Worm (Caenorhabditis elegans): ENCODE results near the gene hcf-1.

hcf-1 gene

ce11 chrIV:7774206-7774605 lies at the start of gene hcf-1, which contains the start of gene swd-2.2:
Gene hcf-1 (minus strand): TSS chrIV:7774275.
Gene swd-2.2 (plus strand): TSS chrIV:7774411.
- TF ChIP-seq C16A3.4 (tag; optimal IDR thresholded peaks at IDR 0.05) = peak; percentile 61
- peak; percentile 63 for TF ChIP-seq blmp-1 (tag; optimal IDR thresholded peaks at IDR 0.05)
- TF ChIP-seq dpl-1 (GFP tag; optimal IDR thresholded peaks at IDR 0.05) = peak; percentile 41 to 77 (median 61)
- no peak for TF ChIP-seq vab-15 (tag; optimal IDR thresholded peaks at IDR 0.05)
- TF ChIP-seq aha-1 (tag; optimal IDR thresholded peaks at IDR 0.05) = no peak
- TF ChIP-seq mep-1 (tag; optimal IDR thresholded peaks at IDR 0.05) = peak; percentile 48
- TF ChIP-seq F16B12.6 (tag; optimal IDR thresholded peaks at IDR 0.05) = peak; percentile 21
- TF ChIP-seq nhr-47 (tag; optimal IDR thresholded peaks at IDR 0.05) = peak; percentile 14
- no peak for TF ChIP-seq nhr-28 (tag; optimal IDR thresholded peaks at IDR 0.05)
- TF ChIP-seq ztf-11 (tag; optimal IDR thresholded peaks at IDR 0.05) = no peak
- no peak for TF ChIP-seq nhr-19 (GFP tag; conservative IDR thresholded peaks at IDR 0.05)
- peak; percentile 21 for TF ChIP-seq xbp-1 (tag; optimal IDR thresholded peaks at IDR 0.05)
- peak; percentile 3 for TF ChIP-seq nhr-20 (tag; optimal IDR thresholded peaks at IDR 0.05)
- TF ChIP-seq Y116A8C.19 (tag; optimal IDR thresholded peaks at IDR 0.05; ENCODE audit: borderline replicate concordance) = no peak
- TF ChIP-seq nhr-85 (tag) = peak; percentile 40
- no peak for TF ChIP-seq mab-9 (GFP tag; IDR thresholded peaks at IDR 0.05)
- no peak for TF ChIP-seq tbx-2 (tag; optimal IDR thresholded peaks at IDR 0.05)
- no peak for TF ChIP-seq skn-1 (tag; optimal IDR thresholded peaks at IDR 0.05)
- TF ChIP-seq nhr-77 (tag; optimal IDR thresholded peaks at IDR 0.05) = peak; percentile 27
- TF ChIP-seq efl-1 (optimal IDR thresholded peaks at IDR 0.05) = peak; percentile 33 to 50
- peak; percentile 64 to 95 for TF ChIP-seq efl-1 (GFP tag; optimal IDR thresholded peaks at IDR 0.05 in 1 of 2)
- TF ChIP-seq snu-23 (GFP tag; optimal IDR thresholded peaks at IDR 0.05) = peak; percentile 29
- peak; percentile 26 for TF ChIP-seq nhr-71 (tag; optimal IDR thresholded peaks at IDR 0.05)
- peak; percentile 47 to 73 for TF ChIP-seq lsy-2 (tag; optimal IDR thresholded peaks at IDR 0.05)
- no peak for TF ChIP-seq lir-3 (tag; optimal IDR thresholded peaks at IDR 0.05; ENCODE audit: poor library complexity)
- TF ChIP-seq lin-15B (tag; optimal IDR thresholded peaks at IDR 0.05) = peak; percentile 39
- peak in 1 of 3 experiments; percentile 18 for TF ChIP-seq ceh-82 (tag; optimal IDR thresholded peaks at IDR 0.05)
- no peak for TF ChIP-seq efl-3 (GFP tag; optimal IDR thresholded peaks at IDR 0.05)
- TF ChIP-seq lin-35 (GFP tag; optimal IDR thresholded peaks at IDR 0.05) = peak; percentile 41 to 79
- no peak for TF ChIP-seq lin-14 (GFP tag; optimal IDR thresholded peaks at IDR 0.05)

ce11 chrIV:7822524-7822923 lies 48.4 kb upstream of the hcf-1 start, which contains the start of gene T14A8.2:
Gene T14A8.2 (minus strand): TSS chrIV:7822624.
- no peak for TF ChIP-seq rnt-1 (tag; optimal IDR thresholded peaks at IDR 0.05)

ce11 chrIV:7817852-7818251 lies 43.8 kb upstream of the hcf-1 start, which contains the start of gene ric-3:
Gene ric-3 (plus strand): TSS chrIV:7818251.
- TF ChIP-seq lin-35 (GFP tag; optimal IDR thresholded peaks at IDR 0.05) (peak in 1 of 2 experiments; percentile 65), C34B4.2 (tag; optimal IDR thresholded peaks at IDR 0.05) (no peak), unc-86 (tag; optimal IDR thresholded peaks at IDR 0.05) (peak; percentile 76), sptf-1 (tag; optimal IDR thresholded peaks at IDR 0.05) (no peak), rnt-1 (tag; optimal IDR thresholded peaks at IDR 0.05) (peak; percentile 84), blmp-1 (tag; optimal IDR thresholded peaks at IDR 0.05) (peak; percentile 77), efl-3 (GFP tag; optimal IDR thresholded peaks at IDR 0.05) (no peak), ceh-8 (GFP tag; optimal IDR thresholded peaks at IDR 0.05) (no peak), nhr-20 (tag; optimal IDR thresholded peaks at IDR 0.05) (peak; percentile 50), lin-14 (GFP tag; optimal IDR thresholded peaks at IDR 0.05) (peak; percentile 95), ceh-82 (tag; optimal IDR thresholded peaks at IDR 0.05) (peak; percentile 45 to 63 (median 50)), lin-15B (tag; optimal IDR thresholded peaks at IDR 0.05) (no peak), pax-3 (tag; optimal IDR thresholded peaks at IDR 0.05) (peak; percentile 42), tbx-2 (tag; optimal IDR thresholded peaks at IDR 0.05) (peak; percentile 72), aha-1 (tag; optimal IDR thresholded peaks at IDR 0.05) (no peak), ama-1 (optimal IDR thresholded peaks at IDR 0.05) (no peak), nhr-47 (tag; optimal IDR thresholded peaks at IDR 0.05) (peak; percentile 72), zip-4 (GFP tag; optimal IDR thresholded peaks at IDR 0.05) (no peak), nhr-19 (GFP tag; conservative IDR thresholded peaks at IDR 0.05) (peak; percentile 63), egl-27 (tag; optimal IDR thresholded peaks at IDR 0.05) (no peak), mef-2 (tag; optimal IDR thresholded peaks at IDR 0.05) (peak; percentile 22), fos-1 (tag; optimal IDR thresholded peaks at IDR 0.05) (peak; percentile 52), unc-130 (tag; optimal IDR thresholded peaks at IDR 0.05) (no peak), nhr-77 (tag; optimal IDR thresholded peaks at IDR 0.05) (peak; percentile 30), hpl-2 (GFP tag; optimal IDR thresholded peaks at IDR 0.05) (no peak), Y116A8C.19 (tag; optimal IDR thresholded peaks at IDR 0.05; ENCODE audit: borderline replicate concordance) (no peak), nhr-90 (tag; optimal IDR thresholded peaks at IDR 0.05; ENCODE audit: poor library complexity) (no peak), hlh-4 (tag; optimal IDR thresholded peaks at IDR 0.05) (no peak), aly-2 (tag; optimal IDR thresholded peaks at IDR 0.05) (peak; percentile 57), dpl-1 (GFP tag; optimal IDR thresholded peaks at IDR 0.05) (peak; percentile 7 to 41 (median 31)), xbp-1 (tag; optimal IDR thresholded peaks at IDR 0.05) (peak; percentile 43), C16A3.4 (tag; optimal IDR thresholded peaks at IDR 0.05) (peak; percentile 5), grh-1 (GFP tag; IDR thresholded peaks at IDR 0.05) (no peak), skn-1 (tag; optimal IDR thresholded peaks at IDR 0.05) (peak; percentile 19)
